Worm (Caenorhabditis elegans) whole organism, young adult: ENCODE data around the gene mig-15.

Experiments used
- B0035.1 ChIP-seq: sonication (generic microtip); optimal IDR thresholded peaks from 2 replicates; lab custom pipeline; 2016; ENCODE audit warnings: missing genetic modification characterization, mild to moderate bottlenecking, missing compliant biosample characterization, missing genotype, missing genetic modification reagents
- B0261.1 ChIP-seq: sonication (generic microtip); optimal IDR thresholded peaks from 2 replicates; lab custom pipeline; 2016; ENCODE audit warnings: mild to moderate bottlenecking, missing genetic modification characterization, moderate library complexity, missing compliant biosample characterization
- F22D6.2 ChIP-seq: sonication (generic microtip); optimal IDR thresholded peaks from 2 replicates; lab custom pipeline; 2016; ENCODE audit warnings: mild to moderate bottlenecking, missing genetic modification characterization, missing compliant biosample characterization
- F33H1.4 ChIP-seq: fragments of 200-800 bp; sonication (Bioruptor generic); IDR thresholded peaks from 2 replicates; pipeline ENCODE4 v1.3.6; 2022; ENCODE audit warnings: missing genetic modification reagents, missing genetic modification characterization, missing compliant biosample characterization
- F39B2.1 ChIP-seq: fragments of 200-800 bp; sonication (Bioruptor generic); IDR thresholded peaks from 2 replicates; pipeline ENCODE4 v1.3.6; 2022; ENCODE audit warnings: missing genetic modification reagents, missing genetic modification characterization, missing compliant biosample characterization
- F57C9.4 ChIP-seq: sonication (generic microtip); optimal IDR thresholded peaks from 2 replicates; lab custom pipeline; 2017; ENCODE audit warnings: mild to moderate bottlenecking, missing genetic modification characterization, missing compliant biosample characterization
- K11D2.4 ChIP-seq: fragments of 200-800 bp; sonication (Bioruptor generic); IDR thresholded peaks from 2 replicates; pipeline ENCODE4 v1.3.6; 2022; ENCODE audit warnings: missing genetic modification reagents, missing genetic modification characterization, missing compliant biosample characterization
- K12H6.12 ChIP-seq: fragments of 200-800 bp; sonication (Bioruptor generic); optimal IDR thresholded peaks from 2 replicates; lab custom pipeline; 2018; ENCODE audit warnings: mild to moderate bottlenecking, missing genetic modification characterization, missing compliant biosample characterization
- T07F8.4 ChIP-seq: sonication (generic microtip); optimal IDR thresholded peaks from 2 replicates; lab custom pipeline; 2016; ENCODE audit warnings: mild to moderate bottlenecking, missing genetic modification characterization, moderate library complexity, missing compliant biosample characterization
- T26A5.8 ChIP-seq: sonication (generic microtip); optimal IDR thresholded peaks from 2 replicates; lab custom pipeline; 2016; ENCODE audit warnings: missing genetic modification characterization, missing compliant biosample characterization
- Y53G8AR.9 ChIP-seq: fragments of 200-800 bp; sonication (Bioruptor generic); conservative IDR thresholded peaks from 2 replicates; pipeline ENCODE4 v1.3.6; 2022; ENCODE audit warnings: missing genetic modification reagents, missing genetic modification characterization, missing compliant biosample characterization
- Y67H2A.10 ChIP-seq: fragments of 200-800 bp; sonication (Bioruptor generic); conservative IDR thresholded peaks from 2 replicates; pipeline ENCODE4 v1.3.6; 2022; ENCODE audit warnings: missing genetic modification reagents, missing genetic modification characterization, missing compliant biosample characterization
- Y95B8A.8 ChIP-seq: fragments of 200-800 bp; sonication (Bioruptor generic); IDR thresholded peaks from 2 replicates; pipeline ENCODE4 v1.3.6; 2022; ENCODE audit warnings: missing genetic modification reagents, missing genetic modification characterization, missing compliant biosample characterization
- ama-1 ChIP-seq, 3 experiments: fragments of 150-350 bp in 1 of 3; sonication (generic microtip) in 2 of 3; optimal IDR thresholded peaks; 2 replicates each; lab custom pipeline; 2014 to 2018; ENCODE audit warnings: missing biosample characterization in 2 of 3, missing genetic modification characterization in 2 of 3, missing genetic modification reagents in 2 of 3
- athp-1 ChIP-seq: sonication (generic microtip); optimal IDR thresholded peaks from 2 replicates; lab custom pipeline; 2017; ENCODE audit warnings: mild to moderate bottlenecking, missing genetic modification characterization, missing compliant biosample characterization
- attf-5 ChIP-seq: fragments of 200-800 bp; sonication (Bioruptor generic); optimal IDR thresholded peaks from 2 replicates; lab custom pipeline; 2018; ENCODE audit warnings: mild to moderate bottlenecking, missing genetic modification characterization, missing compliant biosample characterization
- cebp-2 ChIP-seq: fragments of 200-800 bp; sonication (Bioruptor generic); IDR thresholded peaks from 2 replicates; pipeline ENCODE4 v1.3.6; 2022; ENCODE audit warnings: missing genetic modification characterization, missing compliant biosample characterization
- ceh-27 ChIP-seq: fragments of 200-800 bp; sonication (Bioruptor generic); optimal IDR thresholded peaks from 2 replicates; lab custom pipeline; 2018; ENCODE audit warnings: mild to moderate bottlenecking, missing genetic modification characterization, moderate library complexity, missing compliant biosample characterization
- ceh-40 ChIP-seq: fragments of 200-800 bp; sonication (Bioruptor generic); IDR thresholded peaks from 2 replicates; pipeline ENCODE4 v1.3.6; 2022; ENCODE audit warnings: missing genetic modification characterization, missing compliant biosample characterization
- ceh-58 ChIP-seq: fragments of 200-800 bp; sonication (Bioruptor generic); IDR thresholded peaks from 2 replicates; pipeline ENCODE4 v1.3.6; 2022; ENCODE audit warnings: missing genetic modification characterization, missing compliant biosample characterization
- ceh-79 ChIP-seq: sonication (generic microtip); optimal IDR thresholded peaks from 2 replicates; lab custom pipeline; 2017; ENCODE audit warnings: mild to moderate bottlenecking, missing genetic modification characterization, missing compliant biosample characterization
- chd-7 ChIP-seq: sonication (generic microtip); optimal IDR thresholded peaks from 2 replicates; lab custom pipeline; 2016; ENCODE audit warnings: mild to moderate bottlenecking, missing genetic modification characterization, moderate library complexity, missing compliant biosample characterization
- die-1 ChIP-seq: sonication (generic microtip); optimal IDR thresholded peaks from 2 replicates; lab custom pipeline; 2016; ENCODE audit warnings: missing genotype, mild to moderate bottlenecking, missing genetic modification characterization, missing compliant biosample characterization
- dpl-1 ChIP-seq: fragments of 150-350 bp; optimal IDR thresholded peaks from 2 replicates; lab custom pipeline; 2014; ENCODE audit warnings: missing biosample characterization, missing genetic modification reagents, missing genetic modification characterization
- egrh-3 ChIP-seq: fragments of 200-800 bp; sonication (Bioruptor generic); IDR thresholded peaks from 2 replicates; pipeline ENCODE4 v1.3.6; 2022; ENCODE audit warnings: missing genetic modification reagents, missing genetic modification characterization, missing compliant biosample characterization
- ekl-4 ChIP-seq: fragments of 200-800 bp; sonication (Bioruptor generic); IDR thresholded peaks from 2 replicates; pipeline ENCODE4 v1.3.6; 2022; ENCODE audit warnings: missing genetic modification reagents, missing genetic modification characterization, missing compliant biosample characterization
- fkh-3 ChIP-seq: sonication (generic microtip); optimal IDR thresholded peaks from 2 replicates; lab custom pipeline; 2016; ENCODE audit warnings: mild to moderate bottlenecking, missing genetic modification characterization, missing compliant biosample characterization
- gei-17 ChIP-seq: fragments of 200-800 bp; sonication (Bioruptor generic); optimal IDR thresholded peaks from 2 replicates; lab custom pipeline; 2018; ENCODE audit warnings: mild to moderate bottlenecking, missing genetic modification characterization, missing compliant biosample characterization
- hsf-1 ChIP-seq: fragments of 200-800 bp; sonication (Bioruptor generic); IDR thresholded peaks from 2 replicates; pipeline ENCODE4 v1.3.6; 2022; ENCODE audit warnings: missing genetic modification reagents, missing genetic modification characterization, missing compliant biosample characterization
- lin-26 ChIP-seq: fragments of 200-800 bp; sonication (Bioruptor generic); IDR thresholded peaks from 2 replicates; pipeline ENCODE4 v1.3.6; 2022; ENCODE audit warnings: missing genetic modification reagents, missing genetic modification characterization, missing compliant biosample characterization
- lin-35 ChIP-seq, 3 experiments: fragments of 150-350 bp in 2 of 3; sonication (generic microtip) in 1 of 3; optimal IDR thresholded peaks; 2 replicates each; lab custom pipeline; 2014 to 2018; ENCODE audit warnings: missing biosample characterization in 3 of 3, missing genetic modification characterization in 3 of 3, missing genetic modification reagents in 3 of 3
- madf-10 ChIP-seq: sonication (generic microtip); optimal IDR thresholded peaks from 2 replicates; lab custom pipeline; 2016; ENCODE audit warnings: mild to moderate bottlenecking, missing genetic modification characterization, missing compliant biosample characterization
- madf-3 ChIP-seq: fragments of 200-800 bp; sonication (Bioruptor generic); IDR thresholded peaks from 2 replicates; pipeline ENCODE4 v1.3.6; 2022; ENCODE audit warnings: missing genetic modification reagents, missing genetic modification characterization, missing compliant biosample characterization
- mes-4 ChIP-seq: sonication (generic microtip); optimal IDR thresholded peaks from 2 replicates; lab custom pipeline; 2016; ENCODE audit warnings: missing genotype, missing genetic modification characterization, missing compliant biosample characterization
- nhr-120 ChIP-seq: fragments of 200-800 bp; sonication (Bioruptor generic); IDR thresholded peaks from 2 replicates; pipeline ENCODE4 v1.3.6; 2022; ENCODE audit warnings: missing genetic modification characterization, missing compliant biosample characterization
- nhr-90 ChIP-seq: sonication (generic microtip); optimal IDR thresholded peaks from 2 replicates; lab custom pipeline; 2016; ENCODE audit warnings: missing genotype, mild to moderate bottlenecking, missing genetic modification characterization, missing compliant biosample characterization
- rec-8 ChIP-seq, 2 experiments: sonication (generic microtip); optimal IDR thresholded peaks; 2 replicates each; lab custom pipeline; 2016; ENCODE audit warnings: mild to moderate bottlenecking in 2 of 2, missing genetic modification characterization in 2 of 2, missing genetic modification reagents in 2 of 2, missing genotype in 2 of 2, missing biosample characterization in 1 of 2, missing compliant biosample characterization in 1 of 2, moderate library complexity in 1 of 2
- snpc-3.4 ChIP-seq: sonication (generic microtip); optimal IDR thresholded peaks from 2 replicates; lab custom pipeline; 2017; ENCODE audit warnings: missing genetic modification characterization, mild to moderate bottlenecking, missing compliant biosample characterization, antibody characterized with exemption, moderate library complexity, missing genotype, missing genetic modification reagents
- somi-1 ChIP-seq: fragments of 200-800 bp; sonication (Bioruptor generic); optimal IDR thresholded peaks from 2 replicates; lab custom pipeline; 2018; ENCODE audit warnings: mild to moderate bottlenecking, missing genetic modification characterization, missing compliant biosample characterization
- tbx-9 ChIP-seq: sonication (generic microtip); optimal IDR thresholded peaks from 2 replicates; lab custom pipeline; 2016; ENCODE audit warnings: borderline replicate concordance, missing genetic modification characterization, inconsistent platforms, missing compliant biosample characterization
- zfh-2 ChIP-seq: fragments of 200-800 bp; sonication (Bioruptor generic); conservative IDR thresholded peaks from 2 replicates; pipeline ENCODE4 v1.3.6; 2022; ENCODE audit warnings: missing genetic modification reagents, missing genetic modification characterization, missing compliant biosample characterization
- zim-3 ChIP-seq: sonication (generic microtip); optimal IDR thresholded peaks from 2 replicates; lab custom pipeline; 2017; ENCODE audit warnings: mild to moderate bottlenecking, missing genetic modification characterization, moderate library complexity, missing compliant biosample characterization
- ztf-22 ChIP-seq: fragments of 200-800 bp; sonication (Bioruptor generic); optimal IDR thresholded peaks from 2 replicates; lab custom pipeline; 2018; ENCODE audit warnings: mild to moderate bottlenecking, missing genetic modification characterization, moderate library complexity, missing compliant biosample characterization
- ztf-25 ChIP-seq: fragments of 200-800 bp; sonication (Bioruptor generic); IDR thresholded peaks from 2 replicates; pipeline ENCODE4 v1.3.6; 2022; ENCODE audit warnings: missing genetic modification reagents, missing genetic modification characterization, missing compliant biosample characterization
- ztf-26 ChIP-seq: sonication (generic microtip); optimal IDR thresholded peaks from 2 replicates; lab custom pipeline; 2017; ENCODE audit warnings: missing genetic modification characterization, missing compliant biosample characterization

Gene mig-15

ce11 chrX:10410539-10410938 lies 17.9 kb downstream of the mig-15 start:
- TF ChIP-seq ceh-79 (tag; lab: Kevin White, UChicago) = no peak
- TF ChIP-seq ztf-26 = no peak
- no peak for TF ChIP-seq mes-4 (tag; lab: Kevin White, UChicago)
- no peak for TF ChIP-seq T07F8.4 (tag; lab: Kevin White, UChicago)
- TF ChIP-seq lin-35 (GFP tag; optimal IDR thresholded peaks at IDR 0.05; lab: Kevin White, UChicago) = no peak
- TF ChIP-seq ztf-25 (GFP tag; lab: Robert Waterston, UW) = no peak
- no peak for TF ChIP-seq somi-1
- TF ChIP-seq rec-8 (tag; optimal IDR thresholded peaks at IDR 0.05; lab: Kevin White, UChicago) = no peak
- TF ChIP-seq zim-3 = no peak
- no peak for TF ChIP-seq nhr-120
- TF ChIP-seq Y95B8A.8 (GFP tag; lab: Robert Waterston, UW) = no peak
- no peak for TF ChIP-seq ekl-4 (GFP tag; lab: Robert Waterston, UW)
- no peak for TF ChIP-seq attf-5
- no peak for TF ChIP-seq F22D6.2 (tag; lab: Kevin White, UChicago)
- TF ChIP-seq, all 124 proteins: peak for 0

ce11 chrX:10406850-10407249 lies 21.6 kb downstream of the mig-15 start, which contains the start of gene ZC504.1:
Gene ZC504.1 (plus strand): TSS chrX:10407150.
- no peak for TF ChIP-seq madf-10 (tag; lab: Kevin White, UChicago)
- no peak for TF ChIP-seq fkh-3 (tag; lab: Kevin White, UChicago)
- no peak for TF ChIP-seq K12H6.12 (tag; lab: Kevin White, UChicago)
- TF ChIP-seq ztf-25 (GFP tag; lab: Robert Waterston, UW) = no peak
- no peak for TF ChIP-seq ama-1 (optimal IDR thresholded peaks at IDR 0.05; lab: Kevin White, UChicago)
- no peak for TF ChIP-seq ama-1 (GFP tag; optimal IDR thresholded peaks at IDR 0.05; lab: Kevin White, UChicago)

- TF ChIP-seq mes-4 (tag; lab: Kevin White, UChicago) (no peak), tbx-9 (tag; lab: Kevin White, UChicago) (no peak), cebp-2 (no peak), T07F8.4 (tag; lab: Kevin White, UChicago) (no peak), ztf-22 (no peak), athp-1 (tag; lab: Kevin White, UChicago) (no peak), lin-35 (GFP tag; optimal IDR thresholded peaks at IDR 0.05; lab: Kevin White, UChicago) (no peak), B0035.1 (tag; lab: Kevin White, UChicago) (no peak), snpc-3.4 (no peak), F33H1.4 (no peak), F39B2.1 (GFP tag; lab: Robert Waterston, UW) (no peak), ceh-27 (GFP tag; lab: Kevin White, UChicago) (no peak), ceh-40 (GFP tag; lab: Robert Waterston, UW) (no peak), ceh-58 (GFP tag; lab: Robert Waterston, UW) (no peak), dpl-1 (GFP tag; lab: Kevin White, UChicago) (no peak), ama-1 (optimal IDR thresholded peaks at IDR 0.05; lab: Kevin White, UChicago) (no peak), ama-1 (GFP tag; optimal IDR thresholded peaks at IDR 0.05; lab: Kevin White, UChicago) (no peak), madf-3 (GFP tag; lab: Robert Waterston, UW) (no peak), die-1 (tag; lab: Kevin White, UChicago) (no peak), B0261.1 (tag; lab: Kevin White, UChicago) (no peak), nhr-90 (tag; lab: Kevin White, UChicago) (no peak)
Observed at ce11 chrX:10406203-10406602, 22.3 kb downstream of the mig-15 start, which contains the start of gene gur-3. Gene gur-3 (minus strand): TSS chrX:10406303.

- TF ChIP-seq Y67H2A.10 (GFP tag; lab: Robert Waterston, UW) = no peak
- no peak for TF ChIP-seq gei-17
- no peak for TF ChIP-seq lin-26 (GFP tag; lab: Robert Waterston, UW)
- no peak for TF ChIP-seq F57C9.4 (tag; lab: Kevin White, UChicago)
- TF ChIP-seq egrh-3 (GFP tag; lab: Robert Waterston, UW) = no peak
- no peak for TF ChIP-seq zfh-2 (GFP tag; lab: Robert Waterston, UW)
- no peak for TF ChIP-seq K12H6.12 (tag; lab: Kevin White, UChicago)
- TF ChIP-seq Y53G8AR.9 (GFP tag; lab: Robert Waterston, UW) = no peak
- no peak for TF ChIP-seq chd-7 (tag; lab: Kevin White, UChicago)
- TF ChIP-seq K11D2.4 = no peak
- no peak for TF ChIP-seq Y95B8A.8 (GFP tag; lab: Robert Waterston, UW)
- no peak for TF ChIP-seq ceh-27 (GFP tag; lab: Kevin White, UChicago)
- no peak for TF ChIP-seq T26A5.8 (tag; lab: Kevin White, UChicago)
- TF ChIP-seq hsf-1 (GFP tag; lab: Robert Waterston, UW) = no peak
Observed at ce11 chrX:10404051-10404450, 24.4 kb downstream of the mig-15 start.
